Fruit fly (Drosophila melanogaster) whole organism, adult: Measurements from ENCODE around the gene CG13698.

Experiments used
- CG14711 ChIP-seq: fragments of 200-800 bp; sonication (Bioruptor generic); optimal IDR thresholded peaks from 2 replicates; lab custom pipeline; 2018; ENCODE audit warnings: missing biosample characterization, mild to moderate bottlenecking, missing genetic modification characterization, moderate library complexity
- Crg-1 ChIP-seq: fragments of 200-800 bp; sonication (Bioruptor generic); optimal IDR thresholded peaks from 2 replicates; lab custom pipeline; 2016; ENCODE audit warnings: missing biosample characterization, missing genetic modification characterization
- bab1 ChIP-seq: fragments of 200-800 bp; sonication (Bioruptor generic); optimal IDR thresholded peaks from 3 replicates; lab custom pipeline; 2019; ENCODE audit warnings: missing biosample characterization, mild to moderate bottlenecking, missing genetic modification characterization, moderate library complexity
- cnc ChIP-seq, 2 experiments: fragments of >200 bp; optimal IDR thresholded peaks; 2 replicates each; lab custom pipeline; 2017
- kay ChIP-seq: fragments of 200-800 bp; sonication (Bioruptor generic); peaks from one replicate; lab custom pipeline; 2016; ENCODE audit warnings: missing biosample characterization, missing genetic modification characterization, borderline replicate concordance
- pad ChIP-seq: fragments of 200-800 bp; sonication (Bioruptor generic); optimal IDR thresholded peaks from 3 replicates; lab custom pipeline; 2017; ENCODE audit warnings: missing biosample characterization, missing genetic modification characterization, mild to moderate bottlenecking, moderate library complexity, missing genetic modification reagents
- toe ChIP-seq: fragments of 200-800 bp; sonication (Bioruptor generic); optimal IDR thresholded peaks from 2 replicates; lab custom pipeline; 2016; ENCODE audit warnings: missing biosample characterization, missing genetic modification characterization

- TF ChIP-seq toe (GFP tag; lab: Kevin White, UChicago), result no peak
- no peak for TF ChIP-seq kay (GFP tag; lab: Kevin White, UChicago)
- no peak for TF ChIP-seq Crg-1
- no peak for TF ChIP-seq cnc (optimal IDR thresholded peaks at IDR 0.05; lab: Kevin White, UChicago)
- no peak for TF ChIP-seq pad
- no peak for TF ChIP-seq CG14711 (tag; lab: Kevin White, UChicago)
- no peak for TF ChIP-seq bab1 (GFP tag; lab: Kevin White, UChicago)
Measured at dm6 chr3L:18112669-18113068, 6.7 kb upstream of the CG13698 start, which contains the start of the genes CG32195 and CG7341.
